Worm (Caenorhabditis elegans) whole organism, L1 larva: Measurements from ENCODE around the gene lim-4.

Source experiments
- ama-1 ChIP-seq: fragments of 150-350 bp; optimal IDR thresholded peaks from 2 replicates; lab custom pipeline; 2014
- snpc-4 ChIP-seq: fragments of 150-350 bp; optimal IDR thresholded peaks from 2 replicates; lab custom pipeline; 2014; ENCODE audit warnings: missing biosample characterization, missing genetic modification characterization
- tbx-2 ChIP-seq: sonication (generic microtip); optimal IDR thresholded peaks from 2 replicates; lab custom pipeline; 2016; ENCODE audit warnings: missing genetic modification characterization, missing compliant biosample characterization

- TF ChIP-seq tbx-2 (tag; lab: Kevin White, UChicago): no peak
- no peak for TF ChIP-seq ama-1 (lab: Kevin White, UChicago)
- no peak for TF ChIP-seq snpc-4 (tag; lab: Kevin White, UChicago)
These were observed 19.4 kb downstream of the lim-4 start for ce11 chrX:3853901-3854300.
